Worm (Caenorhabditis elegans) whole organism, L1 larva: ENCODE results near the gene sdc-3.

ENCODE experiments used
- ceh-82 ChIP-seq, 3 experiments: fragments of 150-350 bp in 1 of 3; sonication (generic microtip) in 2 of 3; optimal IDR thresholded peaks; 2 replicates each; lab custom pipeline; 2014 to 2017; ENCODE audit warnings: missing biosample characterization in 3 of 3, missing genetic modification characterization in 3 of 3
- efl-3 ChIP-seq: fragments of 200-800 bp; sonication (Bioruptor generic); optimal IDR thresholded peaks from 2 replicates; lab custom pipeline; 2018; ENCODE audit warnings: mild to moderate bottlenecking, missing genetic modification characterization, missing compliant biosample characterization
- fkh-4 ChIP-seq: sonication (generic microtip); optimal IDR thresholded peaks from 2 replicates; lab custom pipeline; 2016; ENCODE audit warnings: missing compliant biosample characterization, missing genetic modification characterization, borderline replicate concordance
- isw-1 ChIP-seq: fragments of 200-800 bp; sonication (Bioruptor generic); IDR thresholded peaks from 2 replicates; pipeline ENCODE4 v1.3.6; 2022; ENCODE audit warnings: missing genetic modification characterization, missing compliant biosample characterization
- lin-35 ChIP-seq, 2 experiments: fragments of 150-350 bp; optimal IDR thresholded peaks; 2 replicates each; lab custom pipeline; 2014; ENCODE audit warnings: missing biosample characterization in 2 of 2, missing genetic modification characterization in 2 of 2, missing genetic modification reagents in 2 of 2
- lsy-2 ChIP-seq, 2 experiments: fragments of 150-350 bp; optimal IDR thresholded peaks; 2 replicates each; lab custom pipeline; 2014; ENCODE audit warnings: missing biosample characterization in 2 of 2, missing genetic modification characterization in 2 of 2
- mep-1 ChIP-seq: fragments of 150-350 bp; optimal IDR thresholded peaks from 2 replicates; lab custom pipeline; 2014; ENCODE audit warnings: missing biosample characterization, missing genetic modification characterization
- nhr-19 ChIP-seq: fragments of 200-800 bp; sonication (Bioruptor generic); conservative IDR thresholded peaks from 2 replicates; pipeline ENCODE4 v1.3.6; 2022; ENCODE audit warnings: missing genetic modification characterization, missing compliant biosample characterization
- nhr-85 ChIP-seq: sonication (generic microtip); peaks from one replicate; lab custom pipeline; 2016; ENCODE audit warnings: missing genetic modification characterization, inconsistent platforms, missing compliant biosample characterization
- pag-3 ChIP-seq: sonication (generic microtip); optimal IDR thresholded peaks from 2 replicates; lab custom pipeline; 2017; ENCODE audit warnings: missing genetic modification characterization, mild to moderate bottlenecking, missing compliant biosample characterization, antibody characterized with exemption, borderline replicate concordance; ENCODE audit not compliant: insufficient read depth
- skn-1 ChIP-seq: fragments of 150-350 bp; optimal IDR thresholded peaks from 2 replicates; lab custom pipeline; 2014; ENCODE audit warnings: missing biosample characterization, missing genetic modification characterization
- unc-30 ChIP-seq: sonication (generic microtip); optimal IDR thresholded peaks from 2 replicates; lab custom pipeline; 2017; ENCODE audit warnings: missing biosample characterization, missing genetic modification characterization

Gene sdc-3

ce11 chrV:14990843-14991242 is 57.2 kb downstream of the sdc-3 start, which contains the start of the genes cdt-2 and T01C3.2 (continued):
- TF ChIP-seq isw-1 (GFP tag; lab: Robert Waterston, UW) (no peak; the same call in 1 of the 2 replicates), nhr-19 (GFP tag; lab: Robert Waterston, UW) (peak; percentile 9; the same call in 1 of the 2 replicates), pag-3 (tag; lab: Kevin White, UChicago) (no peak), lsy-2 (tag; optimal IDR thresholded peaks at IDR 0.05; lab: Kevin White, UChicago) (peak; percentile 53 to 74), fkh-4 (tag; lab: Kevin White, UChicago) (no peak), efl-3 (GFP tag; lab: Kevin White, UChicago) (no peak), mep-1 (no peak), skn-1 (tag; lab: Kevin White, UChicago) (peak; percentile 23), unc-30 (tag; lab: Kevin White, UChicago) (no peak), nhr-85 (tag; lab: Kevin White, UChicago) (peak; percentile 4), lin-35 (GFP tag; optimal IDR thresholded peaks at IDR 0.05; lab: Kevin White, UChicago) (peak; percentile 82 to 92), ceh-82 (tag; optimal IDR thresholded peaks at IDR 0.05; lab: Kevin White, UChicago) (peak in 2 of 3 experiments; percentile 29 to 44)
